Fruit fly (Drosophila melanogaster): ENCODE measurements around the gene CG9449.
"Not testable (repeated sequence)": the region's sequence is repeated elsewhere in the genome, so short reads cannot be mapped to it uniquely, and the experiment has no call there.

CG9449 gene

dm6 chr3L:19483007-19483406 lies 14.5 kb downstream of the CG9449 start:
- TF ChIP-seq Mio (GFP tag; optimal IDR thresholded peaks at IDR 0.05) (no peak), Myc (optimal IDR thresholded peaks at IDR 0.05) (peak; percentile 55), Dif (GFP tag; optimal IDR thresholded peaks at IDR 0.05; ENCODE audit: partially characterized antibody) (peak; percentile 94), dl (GFP tag; optimal IDR thresholded peaks at IDR 0.05; ENCODE audit: insufficient read depth in 1 of 2, partially characterized antibody in 2 of 2) (peak in 1 of 2 experiments; percentile 42), Vsx2 (GFP tag; optimal IDR thresholded peaks at IDR 0.05; ENCODE audit: partially characterized antibody) (peak; percentile 70), Dfd (GFP tag; optimal IDR thresholded peaks at IDR 0.05) (no peak)

dm6 chr3L:19482014-19482413 lies 15.5 kb downstream of the CG9449 start:
- TF ChIP-seq Rel (GFP tag; optimal IDR thresholded peaks at IDR 0.05) = no peak
- no peak for TF ChIP-seq Rel (tag; optimal IDR thresholded peaks at IDR 0.05)
- no peak for TF ChIP-seq woc (GFP tag; optimal IDR thresholded peaks at IDR 0.05)

dm6 chr3L:19481209-19481608 lies 16.3 kb downstream of the CG9449 start:
- TF ChIP-seq Rel (GFP tag; optimal IDR thresholded peaks at IDR 0.05) (no peak), Rel (tag; optimal IDR thresholded peaks at IDR 0.05) (peak; percentile 62), psq (GFP tag; optimal IDR thresholded peaks at IDR 0.05) (no peak), jim (GFP tag; optimal IDR thresholded peaks at IDR 0.05) (peak; percentile 53)

- TF ChIP-seq br (GFP tag; optimal IDR thresholded peaks at IDR 0.05); rgr (GFP tag; optimal IDR thresholded peaks at IDR 0.05); Vsx2 (GFP tag; optimal IDR thresholded peaks at IDR 0.05; ENCODE audit: partially characterized antibody): not testable (repeated sequence)
Observed at dm6 chr3L:19475478-19475877, 22.0 kb downstream of the CG9449 start, which contains the start of the genes CG18294 and CG32213. Gene CG18294, minus strand, starts transcription at chr3L:19475578. Gene CG32213, plus strand, starts transcription at chr3L:19475839.

dm6 chr3L:19472128-19472527 lies 25.4 kb downstream of the CG9449 start, which contains the start of the genes 825-Oak and CG12519:
Gene 825-Oak, minus strand, starts transcription at chr3L:19472228.
Gene CG12519, plus strand, starts transcription at chr3L:19472491.
- not testable (repeated sequence) for TF ChIP-seq Jra, rgr, dmrt93B (GFP tag; optimal IDR thresholded peaks at IDR 0.05)

- not testable (repeated sequence) for TF ChIP-seq CG9705, brk, Jra (GFP tag; optimal IDR thresholded peaks at IDR 0.05)
Observed at dm6 chr3L:19466979-19467378, 30.5 kb downstream of the CG9449 start, which contains the start of the genes CG14096 and CG32214. Gene CG14096, minus strand, starts transcription at chr3L:19467079. Gene CG32214, plus strand, starts transcription at chr3L:19467346.

- TF ChIP-seq Dif (GFP tag; optimal IDR thresholded peaks at IDR 0.05; ENCODE audit: partially characterized antibody) (no peak), HLH106 (tag; optimal IDR thresholded peaks at IDR 0.05) (no peak), dmrt93B (GFP tag; optimal IDR thresholded peaks at IDR 0.05) (no peak), foxo (GFP tag; optimal IDR thresholded peaks at IDR 0.05) (no peak), CrebA (GFP tag; optimal IDR thresholded peaks at IDR 0.05; ENCODE audit: borderline replicate concordance) (no peak), sage (GFP tag; optimal IDR thresholded peaks at IDR 0.05) (no peak), Abd-B (GFP tag; optimal IDR thresholded peaks at IDR 0.05) (no peak), N (GFP tag; optimal IDR thresholded peaks at IDR 0.05) (no peak), dl (GFP tag; optimal IDR thresholded peaks at IDR 0.05; ENCODE audit: insufficient read depth in 1 of 2, partially characterized antibody in 2 of 2) (no peak), Myc (optimal IDR thresholded peaks at IDR 0.05) (no peak), woc (GFP tag; optimal IDR thresholded peaks at IDR 0.05) (no peak), ey (GFP tag; optimal IDR thresholded peaks at IDR 0.05) (no peak)
Observed at dm6 chr3L:19464659-19465058, 32.9 kb downstream of the CG9449 start, which contains the start of gene CG14095. Gene CG14095, minus strand, starts transcription at chr3L:19464759.

All from whole organism, wandering third instar larva.